Worm (Caenorhabditis elegans) whole organism, early embryonic: Measurements from ENCODE around the gene math-39.

ENCODE experiments used
- B0310.2 ChIP-seq: sonication (generic microtip); optimal IDR thresholded peaks from 2 replicates; lab custom pipeline; 2016; ENCODE audit warnings: mild to moderate bottlenecking, missing genetic modification characterization, missing compliant biosample characterization
- F13C5.2 ChIP-seq: sonication (generic microtip); optimal IDR thresholded peaks from 2 replicates; lab custom pipeline; 2017; ENCODE audit warnings: mild to moderate bottlenecking, missing genetic modification characterization, inconsistent platforms, missing compliant biosample characterization
- aly-1 ChIP-seq: sonication (generic microtip); optimal IDR thresholded peaks from 2 replicates; lab custom pipeline; 2016; ENCODE audit warnings: missing genetic modification characterization, missing compliant biosample characterization
- ama-1 ChIP-seq: fragments of 150-350 bp; optimal IDR thresholded peaks from 2 replicates; lab custom pipeline; 2014
- ceh-13 ChIP-seq: fragments of 200-800 bp; sonication (Bioruptor generic); optimal IDR thresholded peaks from 2 replicates; lab custom pipeline; 2018; ENCODE audit warnings: mild to moderate bottlenecking, missing genetic modification characterization, missing compliant biosample characterization
- ceh-36 ChIP-seq: sonication (generic microtip); optimal IDR thresholded peaks from 2 replicates; lab custom pipeline; 2016; ENCODE audit warnings: missing genetic modification characterization, inconsistent platforms, missing compliant biosample characterization
- ets-7 ChIP-seq: sonication (generic microtip); optimal IDR thresholded peaks from 2 replicates; lab custom pipeline; 2016; ENCODE audit warnings: missing genotype, missing genetic modification characterization, missing compliant biosample characterization
- flt-1 ChIP-seq: fragments of 200-800 bp; sonication (Bioruptor generic); IDR thresholded peaks from 2 replicates; pipeline ENCODE4 v1.3.6; 2022; ENCODE audit warnings: missing genetic modification characterization, missing compliant biosample characterization
- hmbx-1 ChIP-seq: sonication (generic microtip); optimal IDR thresholded peaks from 2 replicates; lab custom pipeline; 2016; ENCODE audit warnings: mild to moderate bottlenecking, missing genetic modification characterization, missing compliant biosample characterization
- hmg-4 ChIP-seq: fragments of 200-800 bp; sonication (Bioruptor generic); optimal IDR thresholded peaks from 2 replicates; lab custom pipeline; 2018; ENCODE audit warnings: mild to moderate bottlenecking, missing genetic modification characterization, missing compliant biosample characterization
- hnd-1 ChIP-seq: sonication (generic microtip); optimal IDR thresholded peaks from 2 replicates; lab custom pipeline; 2016; ENCODE audit warnings: missing genetic modification characterization, missing compliant biosample characterization
- pes-1 ChIP-seq: fragments of 200-800 bp; sonication (Bioruptor generic); IDR thresholded peaks from 2 replicates; pipeline ENCODE4 v1.3.6; 2022; ENCODE audit warnings: missing genetic modification reagents, missing genetic modification characterization, missing compliant biosample characterization
- scrt-1 ChIP-seq: fragments of 200-800 bp; sonication (Bioruptor generic); IDR thresholded peaks from 2 replicates; pipeline ENCODE4 v1.3.6; 2022; ENCODE audit warnings: missing genetic modification characterization, missing compliant biosample characterization
- sea-1 ChIP-seq: fragments of 200-800 bp; sonication (Bioruptor generic); conservative IDR thresholded peaks from 2 replicates; pipeline ENCODE4 v1.3.6; 2022; ENCODE audit warnings: missing genetic modification characterization, missing compliant biosample characterization
- tbx-11 ChIP-seq: fragments of 200-800 bp; sonication (Bioruptor generic); IDR thresholded peaks from 2 replicates; pipeline ENCODE4 v1.3.6; 2022; ENCODE audit warnings: missing genetic modification characterization, missing compliant biosample characterization
- tbx-37 ChIP-seq: fragments of 200-800 bp; sonication (Bioruptor generic); conservative IDR thresholded peaks from 2 replicates; pipeline ENCODE4 v1.3.6; 2022; ENCODE audit warnings: missing genetic modification reagents, missing genetic modification characterization, missing compliant biosample characterization
- tra-4 ChIP-seq: sonication (generic microtip); optimal IDR thresholded peaks from 2 replicates; lab custom pipeline; 2017; ENCODE audit warnings: missing genetic modification characterization, missing compliant biosample characterization

Gene math-39

ce11 chrII:1831883-1832388, at the start of gene math-39:
Gene math-39, plus strand, starts transcription at chrII:1832338.
- TF ChIP-seq ets-7 (tag; lab: Kevin White, UChicago) (no peak), hnd-1 (tag; lab: Kevin White, UChicago) (no peak), tbx-37 (GFP tag; lab: Robert Waterston, UW) (no peak), B0310.2 (tag; lab: Kevin White, UChicago) (no peak), sea-1 (GFP tag; lab: Robert Waterston, UW) (no peak), tbx-11 (GFP tag; lab: Robert Waterston, UW) (no peak), ceh-13 (GFP tag; lab: Kevin White, UChicago) (no peak), hmbx-1 (no peak), flt-1 (no peak), tra-4 (tag; lab: Kevin White, UChicago) (no peak), ama-1 (lab: Kevin White, UChicago) (no peak), scrt-1 (no peak), ceh-36 (tag; lab: Kevin White, UChicago) (no peak), aly-1 (tag; lab: Kevin White, UChicago) (no peak)

DNA sequence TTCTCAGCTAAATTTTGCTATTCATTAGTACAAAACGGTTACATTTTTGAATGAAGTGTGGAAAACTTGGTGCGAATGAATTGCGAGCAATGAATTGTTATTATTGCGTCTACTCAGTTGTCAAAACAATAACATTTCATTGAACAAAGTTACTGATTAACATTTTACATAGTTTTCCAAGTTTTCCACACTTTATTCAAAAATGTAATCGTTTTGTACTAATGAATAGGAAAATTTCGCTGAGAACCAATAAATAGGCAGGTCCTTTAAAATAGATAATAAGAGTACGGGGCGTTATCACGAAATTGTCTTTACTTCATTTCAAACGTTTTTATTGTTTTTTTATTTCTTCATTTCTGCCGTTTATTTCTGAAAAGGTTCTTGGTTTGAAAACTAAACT, 49.7 kb upstream of the math-39 start, which contains the start of gene math-4:
TSS of gene math-4 (minus strand) at position 101 of the 400 bp plus-strand sequence.
- TF ChIP-seq ama-1 (lab: Kevin White, UChicago) = no peak
- TF ChIP-seq pes-1 = no peak
- TF ChIP-seq F13C5.2 (tag; lab: Kevin White, UChicago) = no peak
- TF ChIP-seq aly-1 (tag; lab: Kevin White, UChicago) = no peak
- no peak for TF ChIP-seq hmbx-1
- no peak for TF ChIP-seq tbx-11 (GFP tag; lab: Robert Waterston, UW)
- TF ChIP-seq B0310.2 (tag; lab: Kevin White, UChicago) = no peak
- TF ChIP-seq scrt-1 = no peak
- no peak for TF ChIP-seq tra-4 (tag; lab: Kevin White, UChicago)
- TF ChIP-seq tbx-37 (GFP tag; lab: Robert Waterston, UW) = no peak
- no peak for TF ChIP-seq hnd-1 (tag; lab: Kevin White, UChicago)
- TF ChIP-seq flt-1 = no peak
- TF ChIP-seq ets-7 (tag; lab: Kevin White, UChicago) = no peak
- no peak for TF ChIP-seq sea-1 (GFP tag; lab: Robert Waterston, UW)
- TF ChIP-seq ceh-13 (GFP tag; lab: Kevin White, UChicago) = no peak
- no peak for TF ChIP-seq hmg-4 (GFP tag; lab: Kevin White, UChicago)
- no peak for TF ChIP-seq ceh-36 (tag; lab: Kevin White, UChicago)

DNA sequence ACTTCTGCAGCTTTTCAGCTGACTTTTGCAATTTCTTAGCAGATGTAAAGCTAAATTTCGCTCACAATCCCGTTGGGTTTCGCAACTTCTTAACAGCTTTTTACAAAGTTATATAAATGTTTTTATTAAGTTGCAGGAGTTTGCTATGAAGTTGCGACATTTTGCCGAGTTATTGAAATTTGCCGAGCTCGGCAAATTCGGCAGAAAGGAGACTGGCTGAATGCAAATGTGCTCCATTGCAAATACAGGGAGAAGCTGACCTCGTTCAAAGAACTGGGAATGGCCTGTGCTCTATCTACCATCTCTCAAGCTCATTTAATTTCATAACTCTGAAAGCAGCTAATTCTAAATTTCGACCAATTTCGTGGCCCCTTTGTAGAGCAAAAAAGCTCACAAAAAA, 47.3 kb upstream of the math-39 start, which contains the start of gene C08F1.11:
TSS of gene C08F1.11 (minus strand) at position 101 of the 400 bp plus-strand sequence.
- TF ChIP-seq ama-1 (lab: Kevin White, UChicago) (no peak), ceh-36 (tag; lab: Kevin White, UChicago) (no peak), ets-7 (tag; lab: Kevin White, UChicago) (no peak), B0310.2 (tag; lab: Kevin White, UChicago) (no peak), tra-4 (tag; lab: Kevin White, UChicago) (no peak), flt-1 (no peak), tbx-11 (GFP tag; lab: Robert Waterston, UW) (no peak), ceh-13 (GFP tag; lab: Kevin White, UChicago) (no peak), hnd-1 (tag; lab: Kevin White, UChicago) (no peak), aly-1 (tag; lab: Kevin White, UChicago) (no peak), F13C5.2 (tag; lab: Kevin White, UChicago) (no peak), hmg-4 (GFP tag; lab: Kevin White, UChicago) (no peak), pes-1 (no peak), hmbx-1 (no peak), scrt-1 (no peak), tbx-37 (GFP tag; lab: Robert Waterston, UW) (no peak), sea-1 (GFP tag; lab: Robert Waterston, UW) (no peak)

DNA sequence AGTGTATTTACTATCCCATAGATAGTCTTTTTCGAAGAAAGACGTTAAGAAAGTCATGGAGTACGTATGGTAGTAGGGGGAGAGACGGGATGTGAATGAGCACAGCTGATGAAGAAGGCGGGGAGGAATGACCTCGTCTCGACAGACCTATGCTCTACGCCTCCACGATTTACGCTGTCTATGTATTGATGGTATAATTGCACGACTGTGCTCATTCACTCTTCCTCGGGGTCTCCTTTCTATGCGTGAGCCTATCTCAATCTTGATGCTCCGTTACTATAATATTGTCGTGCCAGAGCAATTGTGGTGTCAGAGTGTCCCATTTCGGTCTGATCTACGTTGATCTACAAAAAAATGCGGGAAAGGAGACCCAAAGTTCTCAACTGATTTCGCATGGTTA, 45.9 kb upstream of the math-39 start, which contains the start of gene C08F1.10:
TSS of gene C08F1.10 (minus strand) at position 101 of the 400 bp plus-strand sequence.
- TF ChIP-seq hnd-1 (tag; lab: Kevin White, UChicago) (no peak), hmbx-1 (no peak), ceh-13 (GFP tag; lab: Kevin White, UChicago) (no peak), ceh-36 (tag; lab: Kevin White, UChicago) (no peak), scrt-1 (no peak), hmg-4 (GFP tag; lab: Kevin White, UChicago) (no peak), tra-4 (tag; lab: Kevin White, UChicago) (no peak), tbx-37 (GFP tag; lab: Robert Waterston, UW) (no peak), F13C5.2 (tag; lab: Kevin White, UChicago) (no peak)

- TF ChIP-seq ceh-13 (GFP tag; lab: Kevin White, UChicago) (no peak), tbx-37 (GFP tag; lab: Robert Waterston, UW) (no peak), hmbx-1 (no peak), sea-1 (GFP tag; lab: Robert Waterston, UW) (no peak), hmg-4 (GFP tag; lab: Kevin White, UChicago) (no peak), flt-1 (no peak), ets-7 (tag; lab: Kevin White, UChicago) (no peak), ceh-36 (tag; lab: Kevin White, UChicago) (no peak)
Observed at ce11 chrII:1787208-1787607, 44.9 kb upstream of the math-39 start.

- TF ChIP-seq hmg-4 (GFP tag; lab: Kevin White, UChicago) (no peak), tra-4 (tag; lab: Kevin White, UChicago) (no peak), B0310.2 (tag; lab: Kevin White, UChicago) (no peak), tbx-11 (GFP tag; lab: Robert Waterston, UW) (no peak), sea-1 (GFP tag; lab: Robert Waterston, UW) (no peak), tbx-37 (GFP tag; lab: Robert Waterston, UW) (no peak), F13C5.2 (tag; lab: Kevin White, UChicago) (no peak), ama-1 (lab: Kevin White, UChicago) (no peak), ets-7 (tag; lab: Kevin White, UChicago) (no peak), ceh-13 (GFP tag; lab: Kevin White, UChicago) (no peak), ceh-36 (tag; lab: Kevin White, UChicago) (no peak)
Observed at ce11 chrII:1788087-1788486, 44.1 kb upstream of the math-39 start, which contains the start of the genes C08F1.6 and fbxb-13. Gene C08F1.6, minus strand, starts transcription at chrII:1788187. Gene fbxb-13, plus strand, starts transcription at chrII:1788277.
